Fruit fly (Drosophila melanogaster): Measurements from ENCODE around the gene NimC4.

Gene NimC4

dm6 chr2L:14024746-14025105 lies 22.7 kb upstream of the NimC4 start (continued):
- no peak for TF ChIP-seq hth (optimal IDR thresholded peaks at IDR 0.05)
- no peak for TF ChIP-seq CG4854 (GFP tag; optimal IDR thresholded peaks at IDR 0.05)
- no peak for TF ChIP-seq HLH54F (GFP tag; optimal IDR thresholded peaks at IDR 0.05)
- peak; percentile 22; the same call in 1 of the 2 replicates for TF ChIP-seq CG17328 (GFP tag; IDR thresholded peaks at IDR 0.05)
- TF ChIP-seq CG4282 (GFP tag; optimal IDR thresholded peaks at IDR 0.05): no peak
- TF ChIP-seq bcd (GFP tag; optimal IDR thresholded peaks at IDR 0.05): peak; percentile 28
- peak; percentile 32 for TF ChIP-seq CG17359 (tag; optimal IDR thresholded peaks at IDR 0.05)
- peak; percentile 34 for TF ChIP-seq Chrac-16 (GFP tag; optimal IDR thresholded peaks at IDR 0.05)
- TF ChIP-seq Ssrp (tag; optimal IDR thresholded peaks at IDR 0.05): peak; percentile 61
- TF ChIP-seq bab2 (GFP tag; optimal IDR thresholded peaks at IDR 0.05): no peak
- no peak for TF ChIP-seq CG8765 (GFP tag; IDR thresholded peaks at IDR 0.05)
- TF ChIP-seq seq (GFP tag; IDR thresholded peaks at IDR 0.05): no peak
- no peak for TF ChIP-seq ems (GFP tag; optimal IDR thresholded peaks at IDR 0.05)
- no peak for TF ChIP-seq jigr1 (GFP tag; IDR thresholded peaks at IDR 0.05)
- peak; percentile 39 for TF ChIP-seq CG7786 (GFP tag; optimal IDR thresholded peaks at IDR 0.05)
- no peak for TF ChIP-seq prd (optimal IDR thresholded peaks at IDR 0.05)
- peak; percentile 50; the same call in 1 of the 3 replicates for TF ChIP-seq prd (GFP tag; IDR thresholded peaks at IDR 0.05)
- TF ChIP-seq Abd-B (GFP tag; optimal IDR thresholded peaks at IDR 0.05): peak; percentile 58
- no peak for TF ChIP-seq CG10654 (GFP tag; optimal IDR thresholded peaks at IDR 0.05)
- no peak for TF ChIP-seq CG6254 (GFP tag; optimal IDR thresholded peaks at IDR 0.05)
- TF ChIP-seq Awh (GFP tag; IDR thresholded peaks at IDR 0.05): 0 out of 2 replicates have a peak, but pooled peaks have one; percentile 5
- TF ChIP-seq CG17361 (GFP tag; IDR thresholded peaks at IDR 0.05): peak; percentile 48; the same call in 1 of the 3 replicates
- TF ChIP-seq nmo (GFP tag; optimal IDR thresholded peaks at IDR 0.05): peak; percentile 63
- no peak for TF ChIP-seq Camta (GFP tag; optimal IDR thresholded peaks at IDR 0.05)
- peak; percentile 52 for TF ChIP-seq unpg (GFP tag; optimal IDR thresholded peaks at IDR 0.05)
- TF ChIP-seq CG12236 (GFP tag; optimal IDR thresholded peaks at IDR 0.05): no peak
- peak; percentile 79 for TF ChIP-seq gem (tag; optimal IDR thresholded peaks at IDR 0.05)
- peak; percentile 77 for TF ChIP-seq Ets65A (GFP tag)
- peak; percentile 67 for TF ChIP-seq CG30403 (GFP tag; optimal IDR thresholded peaks at IDR 0.05)
- peak; percentile 43 for TF ChIP-seq Dip3 (GFP tag; optimal IDR thresholded peaks at IDR 0.05)
- no peak for TF ChIP-seq CG8924 (tag; optimal IDR thresholded peaks at IDR 0.05)
- TF ChIP-seq H15 (GFP tag; IDR thresholded peaks at IDR 0.05): no peak
- TF ChIP-seq Hr51 (GFP tag; optimal IDR thresholded peaks at IDR 0.05): peak in 1 of 2 experiments; percentile 73
- no peak for TF ChIP-seq GATAe (GFP tag; conservative IDR thresholded peaks at IDR 0.05)
- no peak for TF ChIP-seq stc (GFP tag; IDR thresholded peaks at IDR 0.05)
- no peak for TF ChIP-seq schlank (tag; optimal IDR thresholded peaks at IDR 0.05)
- TF ChIP-seq nau (GFP tag; optimal IDR thresholded peaks at IDR 0.05): no peak
- TF ChIP-seq CG3847 (GFP tag; IDR thresholded peaks at IDR 0.05): 0 out of 2 replicates have a peak, but pooled peaks have one; percentile 24
- TF ChIP-seq B-H2 (GFP tag; optimal IDR thresholded peaks at IDR 0.05): no peak
- peak; percentile 22 for TF ChIP-seq az2 (GFP tag; optimal IDR thresholded peaks at IDR 0.05)
- no peak for TF ChIP-seq mirr (GFP tag; optimal IDR thresholded peaks at IDR 0.05)
- TF ChIP-seq CG8478 (optimal IDR thresholded peaks at IDR 0.05): no peak
- TF ChIP-seq CG11504 (tag; optimal IDR thresholded peaks at IDR 0.05): peak; percentile 75
- 0 out of 2 replicates have a peak, but pooled peaks have one; percentile 4 for TF ChIP-seq al (GFP tag; IDR thresholded peaks at IDR 0.05)
- peak; percentile 51 for TF ChIP-seq CG2678 (tag; optimal IDR thresholded peaks at IDR 0.05)
- TF ChIP-seq Dad (GFP tag; optimal IDR thresholded peaks at IDR 0.05): no peak
- TF ChIP-seq pita (GFP tag; optimal IDR thresholded peaks at IDR 0.05): no peak
- TF ChIP-seq grau (tag; optimal IDR thresholded peaks at IDR 0.05): peak; percentile 71
- 0 out of 3 replicates have a peak, but pooled peaks have one; percentile 12 for TF ChIP-seq CG7357 (GFP tag; IDR thresholded peaks at IDR 0.05)
- peak; percentile 44; the same call in 1 of the 2 replicates for TF ChIP-seq Drgx (GFP tag; IDR thresholded peaks at IDR 0.05)
- peak; percentile 14 for TF ChIP-seq CG12659 (GFP tag; optimal IDR thresholded peaks at IDR 0.05)
- TF ChIP-seq zfh2 (GFP tag; optimal IDR thresholded peaks at IDR 0.05): peak; percentile 40
- no peak for TF ChIP-seq ttk (GFP tag; IDR thresholded peaks at IDR 0.05)
